Worm (Caenorhabditis elegans): Measurements from ENCODE around the gene otpl-7.

otpl-7 gene

ce11 chrV:8499407-8499806, 21.9 kb upstream of the otpl-7 start (continued):
- TF ChIP-seq ceh-20 (GFP tag; IDR thresholded peaks at IDR 0.05) (peak; percentile 45; the same call in 1 of the 2 replicates), lin-15B (tag; optimal IDR thresholded peaks at IDR 0.05) (no peak), daf-16 (GFP tag; optimal IDR thresholded peaks at IDR 0.05) (peak in 1 of 2 experiments; percentile 8), daf-16 (tag; optimal IDR thresholded peaks at IDR 0.05) (no peak), hlh-11 (tag; optimal IDR thresholded peaks at IDR 0.05) (no peak), lin-39 (tag; optimal IDR thresholded peaks at IDR 0.05) (no peak), F44E2.7 (GFP tag; IDR thresholded peaks at IDR 0.05) (peak; percentile 49; the same call in 1 of the 2 replicates), nhr-11 (tag; optimal IDR thresholded peaks at IDR 0.05) (no peak), nhr-6 (tag; optimal IDR thresholded peaks at IDR 0.05) (no peak), jun-1 (tag; optimal IDR thresholded peaks at IDR 0.05) (no peak), fkh-10 (GFP tag; optimal IDR thresholded peaks at IDR 0.05) (no peak), lin-29 (GFP tag; IDR thresholded peaks at IDR 0.05) (no peak), duxl-1 (tag; optimal IDR thresholded peaks at IDR 0.05; ENCODE audit: poor library complexity) (peak; percentile 27), tag-97 (GFP tag; IDR thresholded peaks at IDR 0.05) (no peak), nhr-111 (GFP tag; optimal IDR thresholded peaks at IDR 0.05) (no peak), lim-7 (GFP tag; IDR thresholded peaks at IDR 0.05) (peak; percentile 91), cey-2 (tag; optimal IDR thresholded peaks at IDR 0.05; ENCODE audit: borderline replicate concordance, insufficient read depth) (no peak), nhr-48 (tag; optimal IDR thresholded peaks at IDR 0.05) (no peak), ztf-11 (tag; optimal IDR thresholded peaks at IDR 0.05) (no peak), lin-38 (GFP tag; IDR thresholded peaks at IDR 0.05) (peak; percentile 67), lin-13 (GFP tag; optimal IDR thresholded peaks at IDR 0.05) (no peak), Y105C5A.15 (GFP tag; IDR thresholded peaks at IDR 0.05) (no peak), mes-2 (tag; optimal IDR thresholded peaks at IDR 0.05; ENCODE audit: poor library complexity, severe bottlenecking) (no peak), mep-1 (tag; optimal IDR thresholded peaks at IDR 0.05) (no peak), unc-39 (tag; optimal IDR thresholded peaks at IDR 0.05) (no peak), gei-8 (GFP tag; optimal IDR thresholded peaks at IDR 0.05) (no peak), nhr-76 (tag; optimal IDR thresholded peaks at IDR 0.05) (no peak), Y5F2A.4 (GFP tag; optimal IDR thresholded peaks at IDR 0.05) (no peak), attf-4 (tag; optimal IDR thresholded peaks at IDR 0.05) (no peak), zip-2 (tag; optimal IDR thresholded peaks at IDR 0.05) (no peak), rbr-2 (tag; optimal IDR thresholded peaks at IDR 0.05) (no peak), unc-62 (GFP tag; optimal IDR thresholded peaks at IDR 0.05 in 1 of 2) (no peak), unc-62 (tag; optimal IDR thresholded peaks at IDR 0.05) (no peak)

- TF ChIP-seq unc-39 (tag; optimal IDR thresholded peaks at IDR 0.05) = no peak
- peak; percentile 89 for TF ChIP-seq jun-1 (tag; optimal IDR thresholded peaks at IDR 0.05)
- peak; percentile 74 for TF ChIP-seq ces-1 (GFP tag; optimal IDR thresholded peaks at IDR 0.05)
- TF ChIP-seq madf-9 (GFP tag; conservative IDR thresholded peaks at IDR 0.05) = peak; percentile 97
- TF ChIP-seq Y48G9A.11 (GFP tag; IDR thresholded peaks at IDR 0.05) = peak; percentile 95
- peak; percentile 70 for TF ChIP-seq hlh-30 (tag; optimal IDR thresholded peaks at IDR 0.05; ENCODE audit: insufficient read depth)
- TF ChIP-seq arid-1 (GFP tag; conservative IDR thresholded peaks at IDR 0.05) = peak; percentile 99
- peak; percentile 92 for TF ChIP-seq nhr-48 (tag; optimal IDR thresholded peaks at IDR 0.05)
- peak; percentile 99 for TF ChIP-seq snpc-4 (tag; optimal IDR thresholded peaks at IDR 0.05)
- TF ChIP-seq zip-11 (GFP tag; IDR thresholded peaks at IDR 0.05) = peak; percentile 92
- TF ChIP-seq ceh-62 (tag; optimal IDR thresholded peaks at IDR 0.05) = no peak
- TF ChIP-seq mxl-3 (GFP tag; optimal IDR thresholded peaks at IDR 0.05) = peak; percentile 95
- peak; percentile 99 for TF ChIP-seq T26A8.4 (GFP tag; IDR thresholded peaks at IDR 0.05)
- TF ChIP-seq dmd-9 (GFP tag; IDR thresholded peaks at IDR 0.05) = peak; percentile 97
- peak; percentile 48 for TF ChIP-seq ceh-82 (tag; optimal IDR thresholded peaks at IDR 0.05)
- TF ChIP-seq lin-38 (GFP tag; IDR thresholded peaks at IDR 0.05) = peak; percentile 95
- no peak for TF ChIP-seq egl-27 (tag; optimal IDR thresholded peaks at IDR 0.05)
- peak; percentile 66 for TF ChIP-seq zip-2 (tag; optimal IDR thresholded peaks at IDR 0.05)
- TF ChIP-seq egl-43 (GFP tag; IDR thresholded peaks at IDR 0.05) = peak; percentile 100
- peak; percentile 99 for TF ChIP-seq pha-4 (GFP tag; IDR thresholded peaks at IDR 0.05)
- TF ChIP-seq pha-4 (tag; optimal IDR thresholded peaks at IDR 0.05) = no peak
- peak; percentile 100 for TF ChIP-seq F26F4.8 (GFP tag; conservative IDR thresholded peaks at IDR 0.05)
- TF ChIP-seq vab-7 (GFP tag; IDR thresholded peaks at IDR 0.05) = peak; percentile 99
- peak; percentile 100 for TF ChIP-seq nhr-111 (GFP tag; optimal IDR thresholded peaks at IDR 0.05)
- TF ChIP-seq ZK546.5 (tag; optimal IDR thresholded peaks at IDR 0.05) = no peak
- peak; percentile 99 for TF ChIP-seq lin-1 (GFP tag; IDR thresholded peaks at IDR 0.05)
Measured at ce11 chrV:8500348-8500747, 21.0 kb upstream of the otpl-7 start.

Measured in whole organism, L4 larva.